Fruit fly (Drosophila melanogaster): ENCODE data around the gene CG16953.

CG16953 gene

dm6 chr3R:20592517-20593462, 7.2 kb upstream of the CG16953 start, which contains the start of the genes Pus1 and bon:
Pus1 (minus strand) TSS chr3R:20592671.
bon (plus strand) TSS chr3R:20593139.
- TF ChIP-seq Dll (optimal IDR thresholded peaks at IDR 0.05) = no peak
- TF ChIP-seq pan (optimal IDR thresholded peaks at IDR 0.05) = no peak
- no peak for TF ChIP-seq EcR (GFP tag; optimal IDR thresholded peaks at IDR 0.05)
- TF ChIP-seq usp (GFP tag; optimal IDR thresholded peaks at IDR 0.05) = no peak
- no peak for TF ChIP-seq CG8478 (optimal IDR thresholded peaks at IDR 0.05)
- TF ChIP-seq psq (optimal IDR thresholded peaks at IDR 0.05) = no peak

DNA sequence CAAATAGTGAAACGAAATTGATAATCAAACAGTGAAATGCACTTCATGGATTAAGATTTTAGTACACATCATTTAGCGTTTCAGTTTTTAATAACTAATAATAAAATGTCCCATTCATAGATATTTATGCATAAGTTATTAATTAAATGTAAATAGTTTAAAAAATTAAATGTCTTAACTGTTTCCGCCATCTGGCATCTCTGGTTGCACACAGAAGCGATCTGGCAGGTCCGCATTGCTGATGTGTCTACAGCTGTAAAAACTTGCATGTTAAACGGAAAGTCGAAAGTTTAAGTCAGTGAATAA, 2.8 kb upstream of the CG16953 start, which contains the start of gene Srp72:
TSS of gene Srp72 (plus strand) at position 232 of the 306 bp plus-strand sequence.
- TF ChIP-seq psq (optimal IDR thresholded peaks at IDR 0.05) (no peak), CG8478 (optimal IDR thresholded peaks at IDR 0.05) (no peak), usp (GFP tag; optimal IDR thresholded peaks at IDR 0.05) (no peak), EcR (GFP tag; optimal IDR thresholded peaks at IDR 0.05) (no peak), pan (optimal IDR thresholded peaks at IDR 0.05) (no peak), Dll (optimal IDR thresholded peaks at IDR 0.05) (no peak)

DNA sequence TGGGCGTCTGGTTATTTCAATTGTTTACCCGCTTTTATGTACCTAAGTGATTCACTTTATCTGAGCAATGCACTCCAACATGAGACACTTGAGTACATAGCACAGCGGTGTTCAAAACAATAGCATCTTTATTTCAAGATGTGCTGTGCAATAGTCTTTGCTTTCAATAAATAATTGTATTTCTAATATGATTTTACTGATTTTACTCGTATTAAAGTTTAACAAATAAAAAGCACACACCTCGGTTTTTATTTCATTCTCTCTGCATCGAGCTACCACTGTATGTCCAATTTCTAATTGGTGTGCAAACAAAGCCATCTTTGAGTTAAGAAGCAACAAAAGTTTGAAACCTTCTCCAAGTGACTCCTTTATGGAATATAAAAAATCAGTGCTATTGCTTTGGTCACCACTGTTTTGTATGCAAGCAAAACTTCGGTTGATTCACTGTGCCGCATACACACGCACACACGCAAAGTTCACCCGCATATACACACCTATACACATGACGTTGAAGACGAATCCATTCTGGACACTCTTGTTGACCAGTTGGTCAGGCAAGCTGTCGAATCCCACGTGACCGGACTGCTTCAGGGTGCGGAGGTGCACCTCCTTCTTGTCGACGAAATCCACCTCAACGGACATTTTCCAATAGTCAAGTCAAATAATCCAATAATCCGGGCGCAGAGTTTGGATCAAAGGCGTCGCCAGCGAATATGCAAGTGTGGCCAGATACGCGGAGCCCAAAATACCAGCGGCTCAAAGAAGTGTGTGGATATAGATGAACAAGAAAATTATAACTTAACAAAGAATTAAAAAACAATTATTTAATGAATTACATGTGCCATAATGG, 2.2 kb upstream of the CG16953 start, which contains the start of gene Septin2:
TSS of gene Septin2 (minus strand) at position 727 of the 850 bp plus-strand sequence.
- no peak for TF ChIP-seq EcR (GFP tag; optimal IDR thresholded peaks at IDR 0.05)
- TF ChIP-seq pan (optimal IDR thresholded peaks at IDR 0.05) = no peak
- TF ChIP-seq CG8478 (optimal IDR thresholded peaks at IDR 0.05) = no peak
- no peak for TF ChIP-seq Dll (optimal IDR thresholded peaks at IDR 0.05)
- no peak for TF ChIP-seq psq (optimal IDR thresholded peaks at IDR 0.05)
- TF ChIP-seq usp (GFP tag; optimal IDR thresholded peaks at IDR 0.05) = no peak

DNA sequence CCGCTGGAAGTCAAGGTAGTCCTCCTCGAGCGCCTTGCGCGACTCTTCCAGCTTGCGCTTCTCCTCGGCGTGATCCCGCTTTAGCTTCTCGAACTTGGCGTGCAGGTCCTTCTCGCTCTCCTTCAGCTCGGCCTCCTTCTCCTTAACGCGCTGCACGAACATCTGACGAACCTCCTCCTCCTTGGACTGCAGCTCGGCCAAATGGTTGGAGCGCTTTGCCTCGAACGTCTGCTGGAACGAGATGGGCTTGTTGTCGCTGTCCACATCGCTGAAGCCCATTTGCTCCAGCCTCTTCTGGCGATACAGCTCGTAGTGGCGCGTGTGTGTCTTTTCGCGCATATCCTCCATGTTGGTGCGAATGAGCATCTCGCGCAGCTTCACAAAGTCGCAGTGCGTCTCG, 776 bp upstream of the CG16953 start:
- TF ChIP-seq EcR (GFP tag; optimal IDR thresholded peaks at IDR 0.05) (no peak), usp (GFP tag; optimal IDR thresholded peaks at IDR 0.05) (no peak), psq (optimal IDR thresholded peaks at IDR 0.05) (no peak), Dll (optimal IDR thresholded peaks at IDR 0.05) (no peak), pan (optimal IDR thresholded peaks at IDR 0.05) (no peak), CG8478 (optimal IDR thresholded peaks at IDR 0.05) (no peak)

dm6 chr3R:20581376-20581775, 4.3 kb downstream of the CG16953 start, which contains the start of gene CG34008:
CG34008 (minus strand) TSS chr3R:20581522.
- no peak for TF ChIP-seq usp (GFP tag; optimal IDR thresholded peaks at IDR 0.05)
- no peak for TF ChIP-seq Dll (optimal IDR thresholded peaks at IDR 0.05)
- no peak for TF ChIP-seq CG8478 (optimal IDR thresholded peaks at IDR 0.05)

- TF ChIP-seq psq (optimal IDR thresholded peaks at IDR 0.05) (no peak), EcR (GFP tag; optimal IDR thresholded peaks at IDR 0.05) (no peak), usp (GFP tag; optimal IDR thresholded peaks at IDR 0.05) (no peak), pan (optimal IDR thresholded peaks at IDR 0.05) (no peak), Dll (optimal IDR thresholded peaks at IDR 0.05) (no peak), CG8478 (optimal IDR thresholded peaks at IDR 0.05) (no peak)
Observed at dm6 chr3R:20579816-20580215, 5.8 kb downstream of the CG16953 start, which contains the start of the genes EloB and Srp14. EloB (minus strand) TSS chr3R:20579850. Srp14 (plus strand) TSS chr3R:20580115.

DNA sequence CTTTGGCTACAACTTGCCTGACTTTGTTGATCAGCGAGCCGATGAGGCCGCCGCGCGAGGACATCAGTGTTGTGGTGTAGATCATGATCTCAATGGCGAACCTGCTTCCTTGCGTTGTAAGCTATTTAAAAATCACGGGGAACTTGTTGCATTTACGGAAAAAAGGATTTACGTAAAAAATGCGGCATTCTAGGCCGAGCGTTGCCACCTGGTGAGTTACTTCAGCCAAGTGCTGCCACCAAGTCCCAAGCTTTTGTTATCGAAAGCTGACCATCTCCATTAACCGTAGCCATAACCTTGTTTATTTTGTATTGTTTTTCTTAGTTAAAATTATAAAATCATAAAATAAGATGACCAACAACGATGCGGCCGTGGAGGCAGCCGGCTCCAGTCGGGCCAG, 8.8 kb downstream of the CG16953 start, which contains the start of the genes TFAM and CG5412:
TSS of gene TFAM (minus strand) at position 222 of the 400 bp plus-strand sequence.
TSS of gene CG5412 (plus strand) at position 265 of the 400 bp plus-strand sequence.
- TF ChIP-seq pan (optimal IDR thresholded peaks at IDR 0.05) = no peak
- TF ChIP-seq usp (GFP tag; optimal IDR thresholded peaks at IDR 0.05) = no peak
- TF ChIP-seq EcR (GFP tag; optimal IDR thresholded peaks at IDR 0.05) = no peak
- TF ChIP-seq Dll (optimal IDR thresholded peaks at IDR 0.05) = no peak

- no peak for TF ChIP-seq CG8478 (optimal IDR thresholded peaks at IDR 0.05)
- no peak for TF ChIP-seq EcR (GFP tag; optimal IDR thresholded peaks at IDR 0.05)
- no peak for TF ChIP-seq pan (optimal IDR thresholded peaks at IDR 0.05)
- TF ChIP-seq psq (optimal IDR thresholded peaks at IDR 0.05) = no peak
- TF ChIP-seq usp (GFP tag; optimal IDR thresholded peaks at IDR 0.05) = no peak
- TF ChIP-seq Dll (optimal IDR thresholded peaks at IDR 0.05) = no peak
Observed at dm6 chr3R:20574535-20574980, 11.1 kb downstream of the CG16953 start.

DNA sequence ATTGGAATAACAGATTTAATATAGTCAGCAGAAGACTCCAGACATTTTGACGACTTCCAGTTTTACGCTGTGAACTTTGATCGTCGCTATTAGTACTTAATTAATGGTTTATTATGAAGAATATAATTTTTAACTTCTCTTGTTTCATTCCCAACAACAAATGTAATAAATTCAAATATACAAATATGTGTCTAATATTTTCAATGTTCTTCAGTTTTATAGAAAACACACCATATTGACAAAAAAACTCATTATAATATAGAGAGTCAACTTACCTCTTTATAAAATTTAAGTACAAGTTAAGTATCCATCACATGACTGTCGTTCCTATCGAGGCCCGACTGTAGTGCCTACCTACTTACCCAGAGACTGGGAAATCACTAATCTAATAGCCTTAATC, 12.3 kb downstream of the CG16953 start:
- TF ChIP-seq pan (optimal IDR thresholded peaks at IDR 0.05) (no peak), psq (optimal IDR thresholded peaks at IDR 0.05) (no peak), EcR (GFP tag; optimal IDR thresholded peaks at IDR 0.05) (no peak), Dll (optimal IDR thresholded peaks at IDR 0.05) (no peak), CG8478 (optimal IDR thresholded peaks at IDR 0.05) (no peak), usp (GFP tag; optimal IDR thresholded peaks at IDR 0.05) (no peak)

- TF ChIP-seq Dll (optimal IDR thresholded peaks at IDR 0.05) (no peak), psq (optimal IDR thresholded peaks at IDR 0.05) (no peak), CG8478 (optimal IDR thresholded peaks at IDR 0.05) (no peak), EcR (GFP tag; optimal IDR thresholded peaks at IDR 0.05) (no peak), pan (optimal IDR thresholded peaks at IDR 0.05) (no peak), usp (GFP tag; optimal IDR thresholded peaks at IDR 0.05) (no peak)
Observed at dm6 chr3R:20567507-20568222, 18.0 kb downstream of the CG16953 start.

dm6 chr3R:20565546-20565948, 20.1 kb downstream of the CG16953 start:
- no peak for TF ChIP-seq pan (optimal IDR thresholded peaks at IDR 0.05)
- TF ChIP-seq Dll (optimal IDR thresholded peaks at IDR 0.05) = peak; percentile 20
